Worm (Caenorhabditis elegans) whole organism, midembryonic: ENCODE measurements around the gene nta-1.

ENCODE experiments used
- T22C8.4 ChIP-seq: fragments of 200-800 bp; sonication (Bioruptor generic); IDR thresholded peaks from 2 replicates; pipeline ENCODE4 v1.3.6; 2022; ENCODE audit warnings: missing genetic modification characterization, missing compliant biosample characterization
- cog-1 ChIP-seq: sonication (generic microtip); optimal IDR thresholded peaks from 2 replicates; lab custom pipeline; 2016; ENCODE audit warnings: missing genetic modification characterization, missing compliant biosample characterization
- flt-1 ChIP-seq: fragments of 200-800 bp; sonication (Bioruptor generic); IDR thresholded peaks from 2 replicates; pipeline ENCODE4 v1.3.6; 2022; ENCODE audit warnings: missing genetic modification characterization, missing compliant biosample characterization
- klf-2 ChIP-seq: fragments of 200-800 bp; sonication (Bioruptor generic); conservative IDR thresholded peaks from 2 replicates; pipeline ENCODE4 v1.3.6; 2022; ENCODE audit warnings: missing genetic modification reagents, missing genetic modification characterization, missing compliant biosample characterization
- med-1 ChIP-seq: sonication (generic microtip); optimal IDR thresholded peaks from 2 replicates; lab custom pipeline; 2017; ENCODE audit warnings: missing genetic modification characterization, mild to moderate bottlenecking, missing compliant biosample characterization, antibody characterized with exemption, missing genetic modification reagents; ENCODE audit not compliant: insufficient read depth
- ref-1 ChIP-seq: fragments of 200-800 bp; sonication (Bioruptor generic); conservative IDR thresholded peaks from 2 replicates; pipeline ENCODE4 v1.3.6; 2022; ENCODE audit warnings: missing genetic modification reagents, missing genetic modification characterization, missing compliant biosample characterization
- ztf-29 ChIP-seq: fragments of 200-800 bp; sonication (Bioruptor generic); IDR thresholded peaks from 2 replicates; pipeline ENCODE4 v1.3.6; 2022; ENCODE audit warnings: missing genetic modification reagents, missing genetic modification characterization, missing compliant biosample characterization

DNA sequence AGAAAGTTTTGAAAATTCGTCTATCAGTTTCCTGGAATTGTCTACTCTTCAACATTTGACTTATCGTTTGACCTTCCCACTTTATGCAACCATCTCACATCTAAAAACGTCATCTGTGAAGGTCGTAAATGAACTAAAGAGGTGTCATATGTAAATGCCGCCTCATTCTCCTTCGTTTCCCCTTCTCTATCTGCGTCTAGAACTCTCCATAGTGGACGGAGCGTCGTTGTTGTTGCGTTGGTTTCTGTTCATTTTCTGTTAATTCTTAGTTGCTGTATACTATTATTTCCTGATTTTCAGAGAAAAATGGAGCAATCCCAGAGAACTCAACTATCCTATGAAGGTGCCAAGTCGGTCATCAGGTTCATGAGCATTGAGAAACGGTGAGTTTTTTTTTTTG is 26.7 kb downstream of the nta-1 start, which contains the start of gene fbxc-52:
- no peak for TF ChIP-seq med-1 (GFP tag; lab: Kevin White, UChicago)
- no peak for TF ChIP-seq flt-1 (GFP tag; lab: Robert Waterston, UW)
- no peak for TF ChIP-seq ztf-29 (GFP tag; lab: Robert Waterston, UW)
- TF ChIP-seq klf-2 (GFP tag; lab: Robert Waterston, UW): no peak
- no peak for TF ChIP-seq ref-1
- TF ChIP-seq cog-1: no peak
- TF ChIP-seq T22C8.4 (GFP tag; lab: Robert Waterston, UW): no peak
